Worm (Caenorhabditis elegans) whole organism, L1 larva: ENCODE data around the gene rol-6.

Source experiments
- aha-1 ChIP-seq: fragments of 150-350 bp; optimal IDR thresholded peaks from 2 replicates; lab custom pipeline; 2014; ENCODE audit warnings: missing biosample characterization, missing genetic modification characterization
- ama-1 ChIP-seq: fragments of 150-350 bp; optimal IDR thresholded peaks from 2 replicates; lab custom pipeline; 2014
- blmp-1 ChIP-seq: fragments of 150-350 bp; optimal IDR thresholded peaks from 2 replicates; lab custom pipeline; 2014; ENCODE audit warnings: missing biosample characterization, missing genetic modification characterization
- ceh-82 ChIP-seq, 3 experiments: fragments of 150-350 bp in 1 of 3; sonication (generic microtip) in 2 of 3; optimal IDR thresholded peaks; 2 replicates each; lab custom pipeline; 2014 to 2017; ENCODE audit warnings: missing biosample characterization in 3 of 3, missing genetic modification characterization in 3 of 3
- ceh-88 ChIP-seq: fragments of 200-800 bp; sonication (Bioruptor generic); IDR thresholded peaks from 2 replicates; pipeline ENCODE4 v1.3.6; 2022; ENCODE audit warnings: missing genetic modification characterization, missing compliant biosample characterization
- ceh-90 ChIP-seq: sonication (generic microtip); optimal IDR thresholded peaks from 2 replicates; lab custom pipeline; 2016; ENCODE audit warnings: missing genetic modification characterization, missing compliant biosample characterization
- dsc-1 ChIP-seq: sonication (generic microtip); optimal IDR thresholded peaks from 2 replicates; lab custom pipeline; 2016; ENCODE audit warnings: mild to moderate bottlenecking, missing genetic modification characterization, missing compliant biosample characterization
- efl-1 ChIP-seq, 4 experiments: fragments of 150-350 bp; optimal IDR thresholded peaks in 3 of 4; peaks in 1 of 4; 1 replicate in 1 of 4; 2 replicates in 3 of 4; lab custom pipeline; 2014; ENCODE audit warnings: missing biosample characterization in 2 of 4, missing genetic modification characterization in 2 of 4, missing genetic modification reagents in 2 of 4
- elt-2 ChIP-seq: sonication (generic microtip); optimal IDR thresholded peaks from 2 replicates; lab custom pipeline; 2016; ENCODE audit warnings: missing genetic modification characterization, mild to moderate bottlenecking, inconsistent platforms, missing compliant biosample characterization, missing genetic modification reagents
- elt-3 ChIP-seq, 6 experiments: fragments of 150-350 bp in 1 of 6; sonication (generic microtip); optimal IDR thresholded peaks; 2 replicates each; lab custom pipeline; 2017 to 2018; ENCODE audit warnings: missing biosample characterization in 6 of 6, missing genetic modification characterization in 6 of 6, inconsistent platforms in 1 of 6
- fkh-4 ChIP-seq: sonication (generic microtip); optimal IDR thresholded peaks from 2 replicates; lab custom pipeline; 2016; ENCODE audit warnings: missing compliant biosample characterization, missing genetic modification characterization, borderline replicate concordance
- hlh-17 ChIP-seq: fragments of 200-800 bp; sonication (Bioruptor generic); optimal IDR thresholded peaks from 2 replicates; lab custom pipeline; 2018; ENCODE audit warnings: missing genetic modification characterization, mild to moderate bottlenecking, missing compliant biosample characterization, moderate library complexity, borderline replicate concordance
- hlh-4 ChIP-seq: sonication (generic microtip); optimal IDR thresholded peaks from 2 replicates; lab custom pipeline; 2016; ENCODE audit warnings: mild to moderate bottlenecking, missing genetic modification characterization, missing compliant biosample characterization
- irx-1 ChIP-seq: sonication (generic microtip); optimal IDR thresholded peaks from 2 replicates; lab custom pipeline; 2016; ENCODE audit warnings: missing genetic modification characterization, missing compliant biosample characterization
- isw-1 ChIP-seq: fragments of 200-800 bp; sonication (Bioruptor generic); IDR thresholded peaks from 2 replicates; pipeline ENCODE4 v1.3.6; 2022; ENCODE audit warnings: missing genetic modification characterization, missing compliant biosample characterization
- lin-35 ChIP-seq, 2 experiments: fragments of 150-350 bp; optimal IDR thresholded peaks; 2 replicates each; lab custom pipeline; 2014; ENCODE audit warnings: missing biosample characterization in 2 of 2, missing genetic modification characterization in 2 of 2, missing genetic modification reagents in 2 of 2
- lir-3 ChIP-seq: sonication (generic microtip); optimal IDR thresholded peaks from 2 replicates; lab custom pipeline; 2016; ENCODE audit warnings: mild to moderate bottlenecking, missing genetic modification characterization, moderate library complexity, missing compliant biosample characterization; ENCODE audit not compliant: poor library complexity
- lsy-2 ChIP-seq, 2 experiments: fragments of 150-350 bp; optimal IDR thresholded peaks; 2 replicates each; lab custom pipeline; 2014; ENCODE audit warnings: missing biosample characterization in 2 of 2, missing genetic modification characterization in 2 of 2
- mab-9 ChIP-seq: fragments of 200-800 bp; sonication (Bioruptor generic); IDR thresholded peaks from 2 replicates; pipeline ENCODE4 v1.3.6; 2022; ENCODE audit warnings: missing genetic modification reagents, missing genetic modification characterization, missing compliant biosample characterization
- mdl-1 ChIP-seq, 2 experiments: fragments of 150-350 bp; optimal IDR thresholded peaks; 2 replicates each; lab custom pipeline; 2014 to 2017; ENCODE audit warnings: missing biosample characterization in 2 of 2, missing genetic modification characterization in 2 of 2, inconsistent platforms in 1 of 2
- mef-2 ChIP-seq: fragments of 150-350 bp; optimal IDR thresholded peaks from 2 replicates; lab custom pipeline; 2014; ENCODE audit warnings: missing biosample characterization, missing genetic modification characterization
- mep-1 ChIP-seq: fragments of 150-350 bp; optimal IDR thresholded peaks from 2 replicates; lab custom pipeline; 2014; ENCODE audit warnings: missing biosample characterization, missing genetic modification characterization
- nhr-12 ChIP-seq: sonication (generic microtip); optimal IDR thresholded peaks from 2 replicates; lab custom pipeline; 2017; ENCODE audit warnings: missing biosample characterization, missing genetic modification characterization
- nhr-20 ChIP-seq: sonication (generic microtip); optimal IDR thresholded peaks from 2 replicates; lab custom pipeline; 2016; ENCODE audit warnings: mild to moderate bottlenecking, missing genetic modification characterization, missing compliant biosample characterization
- nhr-47 ChIP-seq: sonication (generic microtip); optimal IDR thresholded peaks from 2 replicates; lab custom pipeline; 2016; ENCODE audit warnings: mild to moderate bottlenecking, missing genetic modification characterization, moderate library complexity, missing compliant biosample characterization
- nhr-71 ChIP-seq: sonication (generic microtip); optimal IDR thresholded peaks from 2 replicates; lab custom pipeline; 2016; ENCODE audit warnings: mild to moderate bottlenecking, missing genetic modification characterization, moderate library complexity, missing compliant biosample characterization
- nhr-76 ChIP-seq: sonication (generic microtip); optimal IDR thresholded peaks from 2 replicates; lab custom pipeline; 2017; ENCODE audit warnings: missing biosample characterization, missing genetic modification characterization
- nhr-77 ChIP-seq: fragments of 150-350 bp; optimal IDR thresholded peaks from 2 replicates; lab custom pipeline; 2014; ENCODE audit warnings: missing biosample characterization, missing genetic modification characterization
- pax-3 ChIP-seq: fragments of 200-800 bp; sonication (Bioruptor generic); optimal IDR thresholded peaks from 2 replicates; lab custom pipeline; 2018; ENCODE audit warnings: mild to moderate bottlenecking, missing genetic modification characterization, moderate library complexity, missing compliant biosample characterization
- pqm-1 ChIP-seq: sonication (generic microtip); optimal IDR thresholded peaks from 3 replicates; lab custom pipeline; 2017; ENCODE audit warnings: missing biosample characterization, missing genetic modification characterization
- rnt-1 ChIP-seq: sonication (generic microtip); optimal IDR thresholded peaks from 2 replicates; lab custom pipeline; 2016; ENCODE audit warnings: mild to moderate bottlenecking, missing genetic modification characterization, moderate library complexity, missing compliant biosample characterization
- skn-1 ChIP-seq: fragments of 150-350 bp; optimal IDR thresholded peaks from 2 replicates; lab custom pipeline; 2014; ENCODE audit warnings: missing biosample characterization, missing genetic modification characterization
- snpc-4 ChIP-seq: fragments of 150-350 bp; optimal IDR thresholded peaks from 2 replicates; lab custom pipeline; 2014; ENCODE audit warnings: missing biosample characterization, missing genetic modification characterization
- snu-23 ChIP-seq: sonication (generic microtip); optimal IDR thresholded peaks from 2 replicates; lab custom pipeline; 2016; ENCODE audit warnings: missing genetic modification characterization, missing compliant biosample characterization
- sox-4 ChIP-seq: sonication (generic microtip); optimal IDR thresholded peaks from 2 replicates; lab custom pipeline; 2016; ENCODE audit warnings: missing genetic modification characterization, missing compliant biosample characterization
- tbx-2 ChIP-seq: sonication (generic microtip); optimal IDR thresholded peaks from 2 replicates; lab custom pipeline; 2016; ENCODE audit warnings: missing genetic modification characterization, missing compliant biosample characterization
- tlp-1 ChIP-seq: fragments of 150-350 bp; optimal IDR thresholded peaks from 2 replicates; lab custom pipeline; 2014; ENCODE audit warnings: missing biosample characterization, missing genetic modification characterization
- unc-130 ChIP-seq: fragments of 150-350 bp; optimal IDR thresholded peaks from 2 replicates; lab custom pipeline; 2017; ENCODE audit warnings: missing biosample characterization, missing genetic modification characterization, inconsistent platforms
- zag-1 ChIP-seq: fragments of 150-350 bp; optimal IDR thresholded peaks from 2 replicates; lab custom pipeline; 2014; ENCODE audit warnings: missing biosample characterization, missing genetic modification characterization
- zip-4 ChIP-seq: fragments of 200-800 bp; sonication (Bioruptor generic); optimal IDR thresholded peaks from 2 replicates; lab custom pipeline; 2018; ENCODE audit warnings: mild to moderate bottlenecking, missing genetic modification characterization, moderate library complexity, missing compliant biosample characterization
- ztf-11 ChIP-seq, 2 experiments: sonication (generic microtip); optimal IDR thresholded peaks; 2 replicates each; lab custom pipeline; 2016 to 2017; ENCODE audit warnings: missing genetic modification characterization in 2 of 2, missing biosample characterization in 1 of 2, missing compliant biosample characterization in 1 of 2
- ztf-4 ChIP-seq: fragments of 150-350 bp; optimal IDR thresholded peaks from 2 replicates; lab custom pipeline; 2014; ENCODE audit warnings: missing biosample characterization, missing genetic modification characterization

Gene rol-6

ce11 chrII:8765131-8765530 lies 32.3 kb downstream of the rol-6 start (continued):
- TF ChIP-seq skn-1 (tag; lab: Kevin White, UChicago) (no peak), ztf-4 (tag; lab: Kevin White, UChicago) (no peak), blmp-1 (tag; lab: Kevin White, UChicago) (peak; percentile 42), ztf-11 (tag; optimal IDR thresholded peaks at IDR 0.05; lab: Kevin White, UChicago) (no peak), elt-3 (tag; optimal IDR thresholded peaks at IDR 0.05; lab: Kevin White, UChicago) (peak in 2 of 6 experiments; percentile 57 to 60), zag-1 (tag; lab: Kevin White, UChicago) (no peak), lir-3 (tag; lab: Kevin White, UChicago) (no peak), nhr-71 (tag; lab: Kevin White, UChicago) (peak; percentile 46), rnt-1 (tag; lab: Kevin White, UChicago) (no peak), ceh-82 (tag; optimal IDR thresholded peaks at IDR 0.05; lab: Kevin White, UChicago) (no peak), ceh-90 (tag; lab: Kevin White, UChicago) (no peak), hlh-17 (GFP tag; lab: Kevin White, UChicago) (no peak), snu-23 (GFP tag; lab: Kevin White, UChicago) (peak; percentile 29), nhr-77 (tag; lab: Kevin White, UChicago) (no peak), mef-2 (tag; lab: Kevin White, UChicago) (no peak), lsy-2 (tag; optimal IDR thresholded peaks at IDR 0.05; lab: Kevin White, UChicago) (no peak), mep-1 (tag; lab: Kevin White, UChicago) (no peak), tbx-2 (tag; lab: Kevin White, UChicago) (peak; percentile 31), elt-2 (tag; lab: Kevin White, UChicago) (no peak), tlp-1 (tag; lab: Kevin White, UChicago) (no peak), pax-3 (tag; lab: Kevin White, UChicago) (no peak), ama-1 (lab: Kevin White, UChicago) (no peak), fkh-4 (tag; lab: Kevin White, UChicago) (no peak), aha-1 (tag; lab: Kevin White, UChicago) (no peak), lin-35 (GFP tag; optimal IDR thresholded peaks at IDR 0.05; lab: Kevin White, UChicago) (peak in 1 of 2 experiments; percentile 25), irx-1 (tag; lab: Kevin White, UChicago) (no peak), nhr-47 (tag; lab: Kevin White, UChicago) (no peak), mab-9 (GFP tag; lab: Robert Waterston, UW) (no peak), snpc-4 (no peak), dsc-1 (no peak), efl-1 (optimal IDR thresholded peaks at IDR 0.05; lab: Kevin White, UChicago) (no peak), efl-1 (GFP tag; optimal IDR thresholded peaks at IDR 0.05 in 1 of 2; lab: Kevin White, UChicago) (no peak), nhr-76 (tag; lab: Kevin White, UChicago) (no peak), nhr-12 (tag; lab: Kevin White, UChicago) (no peak), isw-1 (GFP tag; lab: Robert Waterston, UW) (no peak), unc-130 (tag; lab: Kevin White, UChicago) (no peak), sox-4 (tag; lab: Kevin White, UChicago) (no peak), pqm-1 (tag; lab: Kevin White, UChicago) (no peak), mdl-1 (tag; optimal IDR thresholded peaks at IDR 0.05; lab: Kevin White, UChicago) (peak in 1 of 2 experiments; percentile 76), nhr-20 (tag; lab: Kevin White, UChicago) (peak; percentile 90)

ce11 chrII:8766475-8766874 lies 33.6 kb downstream of the rol-6 start, which contains the start of the genes nsph-1.1 and K08F8.15:
nsph-1.1 (plus strand) TSS chrII:8766775.
K08F8.15 (plus strand) TSS chrII:8766809.
- no peak for TF ChIP-seq zip-4
- TF ChIP-seq hlh-4 (tag; lab: Kevin White, UChicago): no peak
- TF ChIP-seq elt-2 (tag; lab: Kevin White, UChicago): no peak
- no peak for TF ChIP-seq ceh-82 (tag; optimal IDR thresholded peaks at IDR 0.05; lab: Kevin White, UChicago)
- TF ChIP-seq nhr-76 (tag; lab: Kevin White, UChicago): no peak
- TF ChIP-seq ceh-88: no peak
